Worm (Caenorhabditis elegans) whole organism, L1 larva: ENCODE data around the gene C07G2.5.

Experiments used
- aha-1 ChIP-seq: fragments of 150-350 bp; optimal IDR thresholded peaks from 2 replicates; lab custom pipeline; 2014; ENCODE audit warnings: missing biosample characterization, missing genetic modification characterization
- alr-1 ChIP-seq: fragments of 200-800 bp; sonication (Bioruptor generic); optimal IDR thresholded peaks from 2 replicates; lab custom pipeline; 2018; ENCODE audit warnings: borderline replicate concordance, mild to moderate bottlenecking, missing genetic modification characterization, missing compliant biosample characterization
- aly-2 ChIP-seq: fragments of 150-350 bp; optimal IDR thresholded peaks from 2 replicates; lab custom pipeline; 2014; ENCODE audit warnings: missing biosample characterization, missing genetic modification characterization
- dsc-1 ChIP-seq: sonication (generic microtip); optimal IDR thresholded peaks from 2 replicates; lab custom pipeline; 2016; ENCODE audit warnings: mild to moderate bottlenecking, missing genetic modification characterization, missing compliant biosample characterization
- efl-1 ChIP-seq, 4 experiments: fragments of 150-350 bp; optimal IDR thresholded peaks in 3 of 4; peaks in 1 of 4; 1 replicate in 1 of 4; 2 replicates in 3 of 4; lab custom pipeline; 2014; ENCODE audit warnings: missing biosample characterization in 2 of 4, missing genetic modification characterization in 2 of 4, missing genetic modification reagents in 2 of 4
- egl-13 ChIP-seq: sonication (generic microtip); optimal IDR thresholded peaks from 2 replicates; lab custom pipeline; 2016; ENCODE audit warnings: missing genotype, missing genetic modification reagents, missing genetic modification characterization, missing compliant biosample characterization
- elt-2 ChIP-seq: sonication (generic microtip); optimal IDR thresholded peaks from 2 replicates; lab custom pipeline; 2016; ENCODE audit warnings: missing genetic modification characterization, mild to moderate bottlenecking, inconsistent platforms, missing compliant biosample characterization, missing genetic modification reagents
- elt-3 ChIP-seq, 6 experiments: fragments of 150-350 bp in 1 of 6; sonication (generic microtip); optimal IDR thresholded peaks; 2 replicates each; lab custom pipeline; 2017 to 2018; ENCODE audit warnings: missing biosample characterization in 6 of 6, missing genetic modification characterization in 6 of 6, inconsistent platforms in 1 of 6
- fkh-10 ChIP-seq: sonication (generic microtip); optimal IDR thresholded peaks from 2 replicates; lab custom pipeline; 2017; ENCODE audit warnings: missing biosample characterization, missing genetic modification reagents, missing genetic modification characterization
- grh-1 ChIP-seq: fragments of 200-800 bp; sonication (Bioruptor generic); IDR thresholded peaks from 2 replicates; pipeline ENCODE4 v1.3.6; 2022; ENCODE audit warnings: missing genetic modification reagents, missing genetic modification characterization, missing compliant biosample characterization
- hlh-17 ChIP-seq: fragments of 200-800 bp; sonication (Bioruptor generic); optimal IDR thresholded peaks from 2 replicates; lab custom pipeline; 2018; ENCODE audit warnings: missing genetic modification characterization, mild to moderate bottlenecking, missing compliant biosample characterization, moderate library complexity, borderline replicate concordance
- hpl-2 ChIP-seq: fragments of 150-350 bp; optimal IDR thresholded peaks from 2 replicates; lab custom pipeline; 2014; ENCODE audit warnings: missing biosample characterization, missing genetic modification reagents, missing genetic modification characterization
- isw-1 ChIP-seq: fragments of 200-800 bp; sonication (Bioruptor generic); IDR thresholded peaks from 2 replicates; pipeline ENCODE4 v1.3.6; 2022; ENCODE audit warnings: missing genetic modification characterization, missing compliant biosample characterization
- jun-1 ChIP-seq: fragments of 150-350 bp; optimal IDR thresholded peaks from 2 replicates; lab custom pipeline; 2014; ENCODE audit warnings: missing biosample characterization, missing genetic modification reagents, missing genetic modification characterization
- lin-13 ChIP-seq: fragments of 150-350 bp; optimal IDR thresholded peaks from 2 replicates; lab custom pipeline; 2014; ENCODE audit warnings: missing biosample characterization, missing genetic modification reagents, missing genetic modification characterization
- lin-14 ChIP-seq: fragments of 200-800 bp; sonication (Bioruptor generic); optimal IDR thresholded peaks from 2 replicates; lab custom pipeline; 2018; ENCODE audit warnings: mild to moderate bottlenecking, missing genetic modification characterization, moderate library complexity, missing compliant biosample characterization
- lin-35 ChIP-seq, 2 experiments: fragments of 150-350 bp; optimal IDR thresholded peaks; 2 replicates each; lab custom pipeline; 2014; ENCODE audit warnings: missing biosample characterization in 2 of 2, missing genetic modification characterization in 2 of 2, missing genetic modification reagents in 2 of 2
- lsy-2 ChIP-seq, 2 experiments: fragments of 150-350 bp; optimal IDR thresholded peaks; 2 replicates each; lab custom pipeline; 2014; ENCODE audit warnings: missing biosample characterization in 2 of 2, missing genetic modification characterization in 2 of 2
- mep-1 ChIP-seq: fragments of 150-350 bp; optimal IDR thresholded peaks from 2 replicates; lab custom pipeline; 2014; ENCODE audit warnings: missing biosample characterization, missing genetic modification characterization
- nhr-12 ChIP-seq: sonication (generic microtip); optimal IDR thresholded peaks from 2 replicates; lab custom pipeline; 2017; ENCODE audit warnings: missing biosample characterization, missing genetic modification characterization
- nhr-19 ChIP-seq: fragments of 200-800 bp; sonication (Bioruptor generic); conservative IDR thresholded peaks from 2 replicates; pipeline ENCODE4 v1.3.6; 2022; ENCODE audit warnings: missing genetic modification characterization, missing compliant biosample characterization
- nhr-20 ChIP-seq: sonication (generic microtip); optimal IDR thresholded peaks from 2 replicates; lab custom pipeline; 2016; ENCODE audit warnings: mild to moderate bottlenecking, missing genetic modification characterization, missing compliant biosample characterization
- nhr-85 ChIP-seq: sonication (generic microtip); peaks from one replicate; lab custom pipeline; 2016; ENCODE audit warnings: missing genetic modification characterization, inconsistent platforms, missing compliant biosample characterization
- nhr-90 ChIP-seq: sonication (generic microtip); optimal IDR thresholded peaks from 2 replicates; lab custom pipeline; 2016; ENCODE audit warnings: mild to moderate bottlenecking, missing genetic modification characterization, missing compliant biosample characterization; ENCODE audit not compliant: poor library complexity
- pax-3 ChIP-seq: fragments of 200-800 bp; sonication (Bioruptor generic); optimal IDR thresholded peaks from 2 replicates; lab custom pipeline; 2018; ENCODE audit warnings: mild to moderate bottlenecking, missing genetic modification characterization, moderate library complexity, missing compliant biosample characterization
- pqm-1 ChIP-seq: sonication (generic microtip); optimal IDR thresholded peaks from 3 replicates; lab custom pipeline; 2017; ENCODE audit warnings: missing biosample characterization, missing genetic modification characterization
- rnt-1 ChIP-seq: sonication (generic microtip); optimal IDR thresholded peaks from 2 replicates; lab custom pipeline; 2016; ENCODE audit warnings: mild to moderate bottlenecking, missing genetic modification characterization, moderate library complexity, missing compliant biosample characterization
- snpc-4 ChIP-seq: fragments of 150-350 bp; optimal IDR thresholded peaks from 2 replicates; lab custom pipeline; 2014; ENCODE audit warnings: missing biosample characterization, missing genetic modification characterization
- snu-23 ChIP-seq: sonication (generic microtip); optimal IDR thresholded peaks from 2 replicates; lab custom pipeline; 2016; ENCODE audit warnings: missing genetic modification characterization, missing compliant biosample characterization
- sox-4 ChIP-seq: sonication (generic microtip); optimal IDR thresholded peaks from 2 replicates; lab custom pipeline; 2016; ENCODE audit warnings: missing genetic modification characterization, missing compliant biosample characterization
- sup-37 ChIP-seq: fragments of 200-800 bp; sonication (Bioruptor generic); optimal IDR thresholded peaks from 2 replicates; lab custom pipeline; 2018; ENCODE audit warnings: mild to moderate bottlenecking, missing genetic modification characterization, missing compliant biosample characterization
- swsn-7 ChIP-seq: sonication (generic microtip); optimal IDR thresholded peaks from 2 replicates; lab custom pipeline; 2016; ENCODE audit warnings: missing genetic modification characterization, missing compliant biosample characterization
- vab-15 ChIP-seq: sonication (generic microtip); optimal IDR thresholded peaks from 2 replicates; lab custom pipeline; 2017; ENCODE audit warnings: missing genotype, mild to moderate bottlenecking, missing genetic modification characterization, missing compliant biosample characterization
- xbp-1 ChIP-seq: sonication (generic microtip); optimal IDR thresholded peaks from 2 replicates; lab custom pipeline; 2016; ENCODE audit warnings: missing genetic modification characterization, missing compliant biosample characterization
- zag-1 ChIP-seq: fragments of 150-350 bp; optimal IDR thresholded peaks from 2 replicates; lab custom pipeline; 2014; ENCODE audit warnings: missing biosample characterization, missing genetic modification characterization
- zip-4 ChIP-seq: fragments of 200-800 bp; sonication (Bioruptor generic); optimal IDR thresholded peaks from 2 replicates; lab custom pipeline; 2018; ENCODE audit warnings: mild to moderate bottlenecking, missing genetic modification characterization, moderate library complexity, missing compliant biosample characterization
- ztf-11 ChIP-seq, 2 experiments: sonication (generic microtip); optimal IDR thresholded peaks; 2 replicates each; lab custom pipeline; 2016 to 2017; ENCODE audit warnings: missing genetic modification characterization in 2 of 2, missing biosample characterization in 1 of 2, missing compliant biosample characterization in 1 of 2

The C07G2.5 gene

ce11 chrIII:4452749-4453148 lies 46.1 kb downstream of the C07G2.5 start (continued):
- TF ChIP-seq zag-1 (no peak), lin-13 (GFP tag; lab: Kevin White, UChicago) (no peak), xbp-1 (tag; lab: Kevin White, UChicago) (no peak), hlh-17 (GFP tag; lab: Kevin White, UChicago) (no peak), nhr-20 (tag; lab: Kevin White, UChicago) (no peak), mep-1 (no peak), elt-2 (no peak), nhr-12 (tag; lab: Kevin White, UChicago) (no peak), snpc-4 (no peak), sup-37 (GFP tag; lab: Kevin White, UChicago) (no peak), nhr-19 (GFP tag; lab: Robert Waterston, UW) (no peak), grh-1 (GFP tag; lab: Robert Waterston, UW) (peak; percentile 26; the same call in 1 of the 2 replicates)

- TF ChIP-seq lsy-2 (tag; optimal IDR thresholded peaks at IDR 0.05; lab: Kevin White, UChicago) (peak in 1 of 2 experiments; percentile 12), sox-4 (tag; lab: Kevin White, UChicago) (no peak), lin-14 (GFP tag; lab: Kevin White, UChicago) (peak; percentile 42), lin-13 (GFP tag; lab: Kevin White, UChicago) (no peak), nhr-90 (tag; lab: Kevin White, UChicago) (no peak), swsn-7 (tag; lab: Kevin White, UChicago) (no peak), pax-3 (tag; lab: Kevin White, UChicago) (peak; percentile 1)
- TF ChIP-seq, all 84 proteins: peak for 3
Measured at ce11 chrIII:4450773-4451423, 47.9 kb downstream of the C07G2.5 start.

ce11 chrIII:4449893-4450579 lies 48.8 kb downstream of the C07G2.5 start, which contains the start of gene ceh-43:
ceh-43 (minus strand) TSS chrIII:4449943.
- TF ChIP-seq elt-2 (peak; percentile 14), rnt-1 (tag; lab: Kevin White, UChicago) (no peak), lin-35 (GFP tag; optimal IDR thresholded peaks at IDR 0.05; lab: Kevin White, UChicago) (peak in 1 of 2 experiments; percentile 27), efl-1 (optimal IDR thresholded peaks at IDR 0.05; lab: Kevin White, UChicago) (no peak), efl-1 (GFP tag; optimal IDR thresholded peaks at IDR 0.05 in 1 of 2; lab: Kevin White, UChicago) (peak in 1 of 2 experiments; percentile 63)

- no peak for TF ChIP-seq egl-13 (tag; lab: Kevin White, UChicago)
- peak; percentile 60 for TF ChIP-seq nhr-85 (tag; lab: Kevin White, UChicago)
- no peak for TF ChIP-seq nhr-12 (tag; lab: Kevin White, UChicago)
- TF ChIP-seq ztf-11 (tag; optimal IDR thresholded peaks at IDR 0.05; lab: Kevin White, UChicago), result no peak
- no peak for TF ChIP-seq pqm-1 (tag; lab: Kevin White, UChicago)
- TF ChIP-seq vab-15 (tag; lab: Kevin White, UChicago), result no peak
- TF ChIP-seq dsc-1 (tag; lab: Kevin White, UChicago), result no peak
- TF ChIP-seq lin-35 (GFP tag; optimal IDR thresholded peaks at IDR 0.05; lab: Kevin White, UChicago), result peak in 1 of 2 experiments; percentile 34
- no peak for TF ChIP-seq sox-4 (tag; lab: Kevin White, UChicago)
- TF ChIP-seq mep-1, result no peak
- TF ChIP-seq grh-1 (GFP tag; lab: Robert Waterston, UW), result no peak
- no peak for TF ChIP-seq aha-1
- TF ChIP-seq rnt-1 (tag; lab: Kevin White, UChicago), result peak; percentile 30
- TF ChIP-seq fkh-10 (GFP tag; lab: Kevin White, UChicago), result no peak
- TF ChIP-seq hpl-2 (GFP tag; lab: Kevin White, UChicago), result no peak
- no peak for TF ChIP-seq pax-3 (tag; lab: Kevin White, UChicago)
- no peak for TF ChIP-seq isw-1
- no peak for TF ChIP-seq elt-3 (tag; optimal IDR thresholded peaks at IDR 0.05; lab: Kevin White, UChicago)
- TF ChIP-seq aly-2 (tag; lab: Kevin White, UChicago), result no peak
- no peak for TF ChIP-seq zip-4 (GFP tag; lab: Kevin White, UChicago)
- peak in 1 of 2 experiments; percentile 14 for TF ChIP-seq efl-1 (optimal IDR thresholded peaks at IDR 0.05; lab: Kevin White, UChicago)
- no peak for TF ChIP-seq efl-1 (GFP tag; optimal IDR thresholded peaks at IDR 0.05 in 1 of 2; lab: Kevin White, UChicago)
- no peak for TF ChIP-seq zag-1
- TF ChIP-seq lsy-2 (tag; optimal IDR thresholded peaks at IDR 0.05; lab: Kevin White, UChicago), result peak in 1 of 2 experiments; percentile 35
- TF ChIP-seq jun-1, result no peak
- no peak for TF ChIP-seq alr-1 (tag; lab: Kevin White, UChicago)
- TF ChIP-seq snu-23 (GFP tag; lab: Kevin White, UChicago), result peak; percentile 13
Measured at ce11 chrIII:4449357-4449756, 49.5 kb downstream of the C07G2.5 start.
